Worm (Caenorhabditis elegans) whole organism, L4 larva: ENCODE results near the gene C49F5.5.

ENCODE experiments used
- F10B5.3 ChIP-seq: sonication (generic microtip); optimal IDR thresholded peaks from 2 replicates; lab custom pipeline; 2016; ENCODE audit warnings: mild to moderate bottlenecking, missing genetic modification characterization, missing compliant biosample characterization
- F26F4.8 ChIP-seq: fragments of 200-800 bp; sonication (Bioruptor generic); conservative IDR thresholded peaks from 2 replicates; pipeline ENCODE4 v1.3.6; 2022; ENCODE audit warnings: missing genetic modification characterization, missing compliant biosample characterization
- F49E8.2 ChIP-seq: sonication (generic microtip); optimal IDR thresholded peaks from 2 replicates; lab custom pipeline; 2016; ENCODE audit warnings: missing compliant biosample characterization, mild to moderate bottlenecking, missing genetic modification characterization, borderline replicate concordance
- T26A8.4 ChIP-seq: fragments of 200-800 bp; sonication (Bioruptor generic); IDR thresholded peaks from 2 replicates; pipeline ENCODE4 v1.3.6; 2022; ENCODE audit warnings: missing genetic modification characterization, missing compliant biosample characterization
- Y5F2A.4 ChIP-seq: fragments of 200-800 bp; sonication (Bioruptor generic); optimal IDR thresholded peaks from 2 replicates; lab custom pipeline; 2018; ENCODE audit warnings: mild to moderate bottlenecking, missing genetic modification characterization, missing compliant biosample characterization
- ZK546.5 ChIP-seq, 2 experiments: sonication (generic microtip); optimal IDR thresholded peaks; 2 replicates each; lab custom pipeline; 2017; ENCODE audit warnings: missing biosample characterization in 2 of 2, missing genetic modification characterization in 2 of 2
- aly-2 ChIP-seq: sonication (generic microtip); optimal IDR thresholded peaks from 2 replicates; lab custom pipeline; 2018; ENCODE audit warnings: missing biosample characterization, missing genetic modification characterization
- attf-4 ChIP-seq: sonication (generic microtip); optimal IDR thresholded peaks from 3 replicates; lab custom pipeline; 2017; ENCODE audit warnings: missing biosample characterization, missing genetic modification characterization
- ceh-32 ChIP-seq: sonication (generic microtip); optimal IDR thresholded peaks from 2 replicates; lab custom pipeline; 2016; ENCODE audit warnings: mild to moderate bottlenecking, missing genetic modification characterization, missing compliant biosample characterization; ENCODE audit not compliant: poor library complexity
- ceh-44 ChIP-seq: fragments of 200-800 bp; sonication (Bioruptor generic); IDR thresholded peaks from 2 replicates; pipeline ENCODE4 v1.3.6; 2022; ENCODE audit warnings: missing genetic modification reagents, missing genetic modification characterization, missing compliant biosample characterization
- ceh-82 ChIP-seq: sonication (generic microtip); optimal IDR thresholded peaks from 2 replicates; lab custom pipeline; 2017; ENCODE audit warnings: missing biosample characterization, missing genetic modification characterization
- ces-1 ChIP-seq: fragments of 150-350 bp; sonication (generic microtip); optimal IDR thresholded peaks from 4 replicates; lab custom pipeline; 2014; ENCODE audit warnings: missing biosample characterization, missing genetic modification reagents, missing genetic modification characterization
- cey-2 ChIP-seq: sonication (generic microtip); optimal IDR thresholded peaks from 3 replicates; lab custom pipeline; 2017; ENCODE audit warnings: missing genetic modification characterization, mild to moderate bottlenecking, missing compliant biosample characterization, antibody characterized with exemption, borderline replicate concordance; ENCODE audit not compliant: insufficient read depth
- daf-12 ChIP-seq: fragments of 150-350 bp; optimal IDR thresholded peaks from 2 replicates; lab custom pipeline; 2014; ENCODE audit warnings: missing biosample characterization, missing genetic modification reagents, missing genetic modification characterization
- daf-16 ChIP-seq, 3 experiments: sonication (generic microtip); optimal IDR thresholded peaks; 2 replicates each; lab custom pipeline; 2016 to 2017; ENCODE audit warnings: missing genetic modification characterization in 3 of 3, missing genetic modification reagents in 3 of 3, mild to moderate bottlenecking in 2 of 3, missing compliant biosample characterization in 2 of 3, missing biosample characterization in 1 of 3, moderate library complexity in 1 of 3
- daf-19 ChIP-seq: fragments of 200-800 bp; sonication (Bioruptor generic); conservative IDR thresholded peaks from 2 replicates; pipeline ENCODE4 v1.3.6; 2022; ENCODE audit warnings: missing genetic modification characterization, missing compliant biosample characterization
- dmd-9 ChIP-seq: fragments of 200-800 bp; sonication (Bioruptor generic); IDR thresholded peaks from 2 replicates; pipeline ENCODE4 v1.3.6; 2022; ENCODE audit warnings: missing genetic modification reagents, missing genetic modification characterization, missing compliant biosample characterization
- duxl-1 ChIP-seq: sonication (generic microtip); optimal IDR thresholded peaks from 2 replicates; lab custom pipeline; 2016; ENCODE audit warnings: mild to moderate bottlenecking, missing genetic modification characterization, moderate library complexity, missing compliant biosample characterization; ENCODE audit not compliant: poor library complexity
- egl-27 ChIP-seq: sonication (generic microtip); optimal IDR thresholded peaks from 3 replicates; lab custom pipeline; 2017; ENCODE audit warnings: missing biosample characterization, missing genetic modification reagents, missing genetic modification characterization
- fkh-10 ChIP-seq: fragments of 150-350 bp; optimal IDR thresholded peaks from 2 replicates; lab custom pipeline; 2014; ENCODE audit warnings: missing biosample characterization, missing genetic modification reagents, missing genetic modification characterization
- hlh-11 ChIP-seq: fragments of 200-800 bp; sonication (Bioruptor generic); optimal IDR thresholded peaks from 2 replicates; lab custom pipeline; 2018; ENCODE audit warnings: mild to moderate bottlenecking, missing genetic modification characterization, missing compliant biosample characterization
- hmg-1.1 ChIP-seq: fragments of 200-800 bp; sonication (Bioruptor generic); IDR thresholded peaks from 2 replicates; pipeline ENCODE4 v1.3.6; 2022; ENCODE audit warnings: missing genetic modification reagents, missing genetic modification characterization, missing compliant biosample characterization
- jun-1 ChIP-seq: fragments of 150-350 bp; optimal IDR thresholded peaks from 2 replicates; lab custom pipeline; 2014; ENCODE audit warnings: missing biosample characterization, missing genetic modification reagents, missing genetic modification characterization
- lin-15B ChIP-seq: fragments of 150-350 bp; sonication (generic microtip); optimal IDR thresholded peaks from 3 replicates; lab custom pipeline; 2014; ENCODE audit warnings: missing biosample characterization, missing genetic modification characterization
- lin-38 ChIP-seq: fragments of 200-800 bp; sonication (Bioruptor generic); IDR thresholded peaks from 2 replicates; pipeline ENCODE4 v1.3.6; 2022; ENCODE audit warnings: missing genetic modification reagents, missing genetic modification characterization, missing compliant biosample characterization
- lin-39 ChIP-seq: fragments of 150-350 bp; optimal IDR thresholded peaks from 2 replicates; lab custom pipeline; 2014; ENCODE audit warnings: missing biosample characterization, missing genetic modification reagents, missing genetic modification characterization
- lir-3 ChIP-seq: sonication (generic microtip); optimal IDR thresholded peaks from 2 replicates; lab custom pipeline; 2016; ENCODE audit warnings: mild to moderate bottlenecking, missing genetic modification characterization, missing compliant biosample characterization
- madf-5 ChIP-seq, 2 experiments: fragments of 200-800 bp; sonication (Bioruptor generic); IDR thresholded peaks; 2 replicates each; pipeline ENCODE4 v1.3.6; 2022; ENCODE audit warnings: missing compliant biosample characterization in 2 of 2, missing genetic modification characterization in 2 of 2
- mes-2 ChIP-seq: sonication (generic microtip); optimal IDR thresholded peaks from 2 replicates; lab custom pipeline; 2016; ENCODE audit warnings: missing genotype, mild to moderate bottlenecking, missing genetic modification characterization, missing compliant biosample characterization; ENCODE audit not compliant: poor library complexity, severe bottlenecking
- mxl-2 ChIP-seq: fragments of 200-800 bp; sonication (Bioruptor generic); conservative IDR thresholded peaks from 2 replicates; pipeline ENCODE4 v1.3.6; 2022; ENCODE audit warnings: missing genetic modification reagents, missing genetic modification characterization, missing compliant biosample characterization
- nhr-102 ChIP-seq: sonication (generic microtip); optimal IDR thresholded peaks from 2 replicates; lab custom pipeline; 2016; ENCODE audit warnings: mild to moderate bottlenecking, missing genetic modification characterization, moderate library complexity, missing compliant biosample characterization
- nhr-11 ChIP-seq: fragments of 150-350 bp; optimal IDR thresholded peaks from 2 replicates; lab custom pipeline; 2014; ENCODE audit warnings: missing biosample characterization, missing genetic modification characterization
- nhr-237 ChIP-seq: sonication (generic microtip); optimal IDR thresholded peaks from 2 replicates; lab custom pipeline; 2017; ENCODE audit warnings: missing biosample characterization, missing genetic modification characterization
- nhr-41 ChIP-seq: fragments of 200-800 bp; sonication (Bioruptor generic); IDR thresholded peaks from 2 replicates; pipeline ENCODE4 v1.3.6; 2022; ENCODE audit warnings: missing genetic modification reagents, missing genetic modification characterization, missing compliant biosample characterization
- nhr-48 ChIP-seq: sonication (generic microtip); optimal IDR thresholded peaks from 2 replicates; lab custom pipeline; 2016; ENCODE audit warnings: mild to moderate bottlenecking, missing genetic modification characterization, missing compliant biosample characterization
- nhr-6 ChIP-seq: fragments of 150-350 bp; optimal IDR thresholded peaks from 2 replicates; lab custom pipeline; 2014; ENCODE audit warnings: missing biosample characterization, missing genetic modification characterization
- nhr-77 ChIP-seq: fragments of 150-350 bp; optimal IDR thresholded peaks from 2 replicates; lab custom pipeline; 2014; ENCODE audit warnings: missing biosample characterization, missing genetic modification characterization
- pqm-1 ChIP-seq: sonication (generic microtip); optimal IDR thresholded peaks from 2 replicates; lab custom pipeline; 2017; ENCODE audit warnings: missing biosample characterization, missing genetic modification characterization
- rbr-2 ChIP-seq: sonication (generic microtip); optimal IDR thresholded peaks from 2 replicates; lab custom pipeline; 2016; ENCODE audit warnings: missing genotype, missing genetic modification characterization, missing compliant biosample characterization
- saeg-2 ChIP-seq: fragments of 200-800 bp; sonication (Bioruptor generic); IDR thresholded peaks from 2 replicates; pipeline ENCODE4 v1.3.6; 2022; ENCODE audit warnings: missing genetic modification reagents, missing genetic modification characterization, missing compliant biosample characterization
- sdz-12 ChIP-seq: fragments of 200-800 bp; sonication (Bioruptor generic); optimal IDR thresholded peaks from 2 replicates; lab custom pipeline; 2018; ENCODE audit warnings: mild to moderate bottlenecking, missing genetic modification characterization, missing compliant biosample characterization
- skn-1 ChIP-seq: fragments of 150-350 bp; optimal IDR thresholded peaks from 2 replicates; lab custom pipeline; 2014; ENCODE audit warnings: missing biosample characterization, missing genetic modification characterization
- snpc-1.2 ChIP-seq: fragments of 200-800 bp; sonication (Bioruptor generic); IDR thresholded peaks from 2 replicates; pipeline ENCODE4 v1.3.6; 2022; ENCODE audit warnings: missing genetic modification reagents, missing genetic modification characterization, missing compliant biosample characterization
- snpc-4 ChIP-seq: fragments of 150-350 bp; optimal IDR thresholded peaks from 2 replicates; lab custom pipeline; 2014; ENCODE audit warnings: missing biosample characterization, missing genetic modification characterization
- tag-97 ChIP-seq: fragments of 200-800 bp; sonication (Bioruptor generic); IDR thresholded peaks from 2 replicates; pipeline ENCODE4 v1.3.6; 2022; ENCODE audit warnings: missing genetic modification characterization, missing compliant biosample characterization
- unc-39 ChIP-seq: sonication (generic microtip); optimal IDR thresholded peaks from 2 replicates; lab custom pipeline; 2017; ENCODE audit warnings: missing biosample characterization, missing genetic modification characterization
- unc-62 ChIP-seq, 3 experiments: fragments of 150-350 bp in 1 of 3; sonication (generic microtip); optimal IDR thresholded peaks in 2 of 3; peaks in 1 of 3; 1 replicate in 1 of 3; 2 replicates in 2 of 3; lab custom pipeline; 2014 to 2017; ENCODE audit warnings: missing biosample characterization in 3 of 3, missing genetic modification characterization in 3 of 3, missing genetic modification reagents in 3 of 3, missing genotype in 1 of 3
- zag-1 ChIP-seq: fragments of 150-350 bp; optimal IDR thresholded peaks from 2 replicates; lab custom pipeline; 2014; ENCODE audit warnings: missing biosample characterization, missing genetic modification characterization
- zip-2 ChIP-seq: fragments of 150-350 bp; optimal IDR thresholded peaks from 2 replicates; lab custom pipeline; 2014; ENCODE audit warnings: missing biosample characterization, missing genetic modification characterization
- ztf-11 ChIP-seq: fragments of 150-350 bp; optimal IDR thresholded peaks from 2 replicates; lab custom pipeline; 2014; ENCODE audit warnings: missing biosample characterization, missing genetic modification characterization

Gene C49F5.5

DNA sequence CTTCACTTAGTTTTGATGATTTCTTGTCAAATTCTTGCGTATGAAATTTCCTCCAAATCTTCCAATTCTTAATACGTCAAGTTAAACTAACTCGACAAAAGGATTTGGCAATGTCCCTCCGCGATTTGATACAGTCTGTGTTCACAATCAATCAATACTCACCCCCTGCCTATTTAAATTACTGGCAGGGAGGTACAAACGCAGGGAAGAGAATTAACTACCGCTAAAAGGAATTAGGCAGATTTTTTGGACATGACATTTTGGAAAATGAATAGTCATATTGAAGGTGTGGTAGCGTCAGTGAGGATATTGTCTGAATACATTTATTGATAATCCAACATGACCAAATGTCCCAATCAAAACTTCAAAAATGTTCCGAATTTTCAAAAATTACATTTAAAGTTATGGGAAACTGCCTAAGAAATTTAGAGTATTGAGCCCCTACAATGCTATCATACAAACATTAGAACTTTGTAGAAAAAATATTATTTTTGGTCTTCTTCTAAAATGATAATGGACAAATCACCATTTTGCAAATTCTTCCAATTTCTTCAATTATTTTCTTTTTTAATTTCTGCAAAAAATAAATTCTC, 48.5 kb upstream of the C49F5.5 start (continued):
- TF ChIP-seq ceh-82 (tag; lab: Kevin White, UChicago), result peak; percentile 66
- TF ChIP-seq Y5F2A.4 (GFP tag; lab: Kevin White, UChicago), result peak; percentile 91
- TF ChIP-seq F49E8.2 (tag; lab: Kevin White, UChicago), result peak; percentile 40
- TF ChIP-seq nhr-41 (GFP tag; lab: Robert Waterston, UW), result peak; percentile 68
- TF ChIP-seq sdz-12 (GFP tag; lab: Kevin White, UChicago), result peak; percentile 91
- peak; percentile 84 for TF ChIP-seq ztf-11 (tag; lab: Kevin White, UChicago)
- no peak for TF ChIP-seq tag-97 (GFP tag; lab: Robert Waterston, UW)
- TF ChIP-seq T26A8.4 (GFP tag; lab: Robert Waterston, UW), result peak; percentile 99
- peak; percentile 90 for TF ChIP-seq nhr-237 (tag; lab: Kevin White, UChicago)
- no peak for TF ChIP-seq F26F4.8 (GFP tag; lab: Robert Waterston, UW)
- peak; percentile 100 for TF ChIP-seq nhr-77 (tag; lab: Kevin White, UChicago)
- TF ChIP-seq rbr-2 (tag; lab: Kevin White, UChicago), result peak; percentile 99
- TF ChIP-seq F10B5.3 (tag; lab: Kevin White, UChicago), result peak; percentile 96
- peak; percentile 96 to 98 for TF ChIP-seq daf-16 (GFP tag; optimal IDR thresholded peaks at IDR 0.05; lab: Kevin White, UChicago)
- TF ChIP-seq daf-16 (tag; optimal IDR thresholded peaks at IDR 0.05; lab: Kevin White, UChicago), result peak; percentile 93
- TF ChIP-seq dmd-9 (GFP tag; lab: Robert Waterston, UW), result peak; percentile 88
- no peak for TF ChIP-seq daf-12 (tag; lab: Kevin White, UChicago)
- peak; percentile 31 to 75 for TF ChIP-seq ZK546.5 (tag; optimal IDR thresholded peaks at IDR 0.05; lab: Kevin White, UChicago)
- TF ChIP-seq nhr-11, result peak; percentile 99
- TF ChIP-seq zip-2 (tag; lab: Kevin White, UChicago), result peak; percentile 98
- TF ChIP-seq aly-2 (tag; lab: Kevin White, UChicago), result no peak
- peak; percentile 98 for TF ChIP-seq fkh-10 (GFP tag; lab: Kevin White, UChicago)
- peak; percentile 91 to 100 for TF ChIP-seq unc-62 (GFP tag; optimal IDR thresholded peaks at IDR 0.05 in 1 of 2; lab: Kevin White, UChicago)
- peak; percentile 93 for TF ChIP-seq unc-62 (tag; optimal IDR thresholded peaks at IDR 0.05; lab: Kevin White, UChicago)
- TF ChIP-seq ceh-32 (tag; lab: Kevin White, UChicago), result peak; percentile 88
- TF ChIP-seq jun-1 (tag; lab: Kevin White, UChicago), result peak; percentile 99
- TF ChIP-seq lir-3 (tag; lab: Kevin White, UChicago), result peak; percentile 90
- TF ChIP-seq mes-2, result peak; percentile 99
- peak; percentile 92 for TF ChIP-seq unc-39 (tag; lab: Kevin White, UChicago)
- TF ChIP-seq zag-1, result peak; percentile 94
- peak; percentile 88 for TF ChIP-seq lin-38 (GFP tag; lab: Robert Waterston, UW)
- TF ChIP-seq nhr-102 (tag; lab: Kevin White, UChicago), result peak; percentile 99
- peak; percentile 99 for TF ChIP-seq duxl-1 (tag; lab: Kevin White, UChicago)
- TF ChIP-seq skn-1, result no peak
- TF ChIP-seq cey-2 (tag; lab: Kevin White, UChicago), result peak; percentile 55
- TF ChIP-seq mxl-2 (GFP tag; lab: Robert Waterston, UW), result peak; percentile 84
- peak; percentile 53 for TF ChIP-seq snpc-4
- TF ChIP-seq egl-27 (tag; lab: Kevin White, UChicago), result peak; percentile 52
- TF ChIP-seq hlh-11 (tag; lab: Kevin White, UChicago), result peak; percentile 97
- no peak; the same call in 1 of the 2 replicates for TF ChIP-seq snpc-1.2 (GFP tag; lab: Robert Waterston, UW)
- peak; percentile 68 for TF ChIP-seq pqm-1
- peak; percentile 98 for TF ChIP-seq nhr-48 (tag; lab: Kevin White, UChicago)
- TF ChIP-seq hmg-1.1 (GFP tag; lab: Robert Waterston, UW), result peak; percentile 99
- peak; percentile 95 for TF ChIP-seq ces-1
- TF ChIP-seq saeg-2, result peak; percentile 95
- peak; percentile 53 to 92; a peak in 3 of 4 replicates for TF ChIP-seq madf-5 (GFP tag; IDR thresholded peaks at IDR 0.05; lab: Robert Waterston, UW)
- TF ChIP-seq ceh-44 (GFP tag; lab: Robert Waterston, UW), result no peak
- TF ChIP-seq lin-39 (tag; lab: Kevin White, UChicago), result peak; percentile 86
- TF ChIP-seq daf-19, result peak; percentile 96
- TF ChIP-seq lin-15B (tag; lab: Kevin White, UChicago), result peak; percentile 41
- peak; percentile 98 for TF ChIP-seq nhr-6 (tag; lab: Kevin White, UChicago)
- peak; percentile 74 for TF ChIP-seq attf-4 (tag; lab: Kevin White, UChicago)
